Worm (Caenorhabditis elegans): ENCODE data around the gene nhr-15.

DNA sequence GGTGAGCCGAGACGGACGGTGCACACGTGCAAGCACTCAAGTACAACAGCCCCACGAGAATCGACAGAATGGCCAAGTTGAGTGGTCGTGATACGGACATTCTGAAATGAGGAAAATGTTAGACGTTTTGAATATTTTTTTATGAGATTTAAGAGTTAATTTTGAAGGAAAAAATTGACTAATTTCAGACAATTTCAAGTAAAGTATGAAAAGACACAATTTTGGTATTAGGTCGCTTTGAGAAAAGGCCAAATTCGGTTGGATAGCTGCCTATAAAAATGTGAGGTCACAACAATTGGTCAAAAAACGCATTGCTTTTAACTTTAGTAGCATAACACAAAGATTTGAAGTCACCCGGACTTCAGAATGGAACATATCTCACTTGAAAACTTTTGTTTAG, 39.7 kb upstream of the nhr-15 start, which contains the start of gene nlp-70:
- TF ChIP-seq ama-1 (optimal IDR thresholded peaks at IDR 0.05) (no peak), B0310.2 (tag; optimal IDR thresholded peaks at IDR 0.05) (no peak)

All from whole organism, early embryonic.